Worm (Caenorhabditis elegans): ENCODE measurements around the gene memi-1.
A peak's percentile ranks its signal among the peaks of the same experiment; 100 is the strongest.

Gene memi-1

ce11 chrIV:4723687-4724086 is 36.5 kb downstream of the memi-1 start:
- TF ChIP-seq F49E8.2 (tag; optimal IDR thresholded peaks at IDR 0.05; ENCODE audit: insufficient read depth), result no peak
- TF ChIP-seq athp-1 (tag; optimal IDR thresholded peaks at IDR 0.05), result no peak
- no peak for TF ChIP-seq ceh-40 (GFP tag; IDR thresholded peaks at IDR 0.05)
- TF ChIP-seq ets-4 (GFP tag; optimal IDR thresholded peaks at IDR 0.05), result no peak

ce11 chrIV:4721247-4721646 is 39.0 kb downstream of the memi-1 start:
- peak; percentile 33; the same call in 1 of the 2 replicates for TF ChIP-seq hmg-1.2 (GFP tag; IDR thresholded peaks at IDR 0.05)
- TF ChIP-seq mcd-1 (GFP tag; IDR thresholded peaks at IDR 0.05), result peak; percentile 52

- TF ChIP-seq madf-3 (GFP tag; IDR thresholded peaks at IDR 0.05), result peak; percentile 90
- peak in 1 of 2 experiments; percentile 28 for TF ChIP-seq let-607 (tag; optimal IDR thresholded peaks at IDR 0.05)
- peak; percentile 98 for TF ChIP-seq K11D2.4 (GFP tag; IDR thresholded peaks at IDR 0.05)
- TF ChIP-seq madf-6 (GFP tag; IDR thresholded peaks at IDR 0.05), result peak; percentile 44
- peak; percentile 89 for TF ChIP-seq rcor-1 (GFP tag; IDR thresholded peaks at IDR 0.05)
- TF ChIP-seq egrh-3 (GFP tag; IDR thresholded peaks at IDR 0.05), result peak; percentile 63
- TF ChIP-seq egl-44 (GFP tag; IDR thresholded peaks at IDR 0.05), result peak; percentile 88
- peak; percentile 80 for TF ChIP-seq attf-3 (GFP tag; conservative IDR thresholded peaks at IDR 0.05)
- TF ChIP-seq lsl-1 (GFP tag; optimal IDR thresholded peaks at IDR 0.05), result peak; percentile 12
- TF ChIP-seq ekl-4 (GFP tag; IDR thresholded peaks at IDR 0.05), result peak; percentile 89
- TF ChIP-seq aptf-3 (GFP tag; IDR thresholded peaks at IDR 0.05), result 0 out of 2 replicates have a peak, but pooled peaks have one; percentile 17
- peak; percentile 95 for TF ChIP-seq bed-1 (GFP tag; IDR thresholded peaks at IDR 0.05)
- TF ChIP-seq let-526 (GFP tag; IDR thresholded peaks at IDR 0.05), result peak; percentile 89
- TF ChIP-seq D2030.7 (GFP tag; IDR thresholded peaks at IDR 0.05), result peak; percentile 80
- TF ChIP-seq hsf-1 (GFP tag; IDR thresholded peaks at IDR 0.05), result peak; percentile 78
- TF ChIP-seq Y53G8AR.9 (GFP tag; conservative IDR thresholded peaks at IDR 0.05), result peak; percentile 94
- peak; percentile 70; the same call in 1 of the 2 replicates for TF ChIP-seq lin-26 (GFP tag; IDR thresholded peaks at IDR 0.05)
- TF ChIP-seq aptf-2 (GFP tag; conservative IDR thresholded peaks at IDR 0.05), result peak; percentile 86
- peak; percentile 88 for TF ChIP-seq ceh-100 (GFP tag; IDR thresholded peaks at IDR 0.05)
- peak; percentile 79 for TF ChIP-seq Y67H2A.10 (GFP tag; conservative IDR thresholded peaks at IDR 0.05)
- TF ChIP-seq dox-1 (GFP tag; IDR thresholded peaks at IDR 0.05), result peak; percentile 98
- peak; percentile 93 for TF ChIP-seq pbrm-1 (GFP tag; IDR thresholded peaks at IDR 0.05)
- TF ChIP-seq bed-2 (GFP tag; IDR thresholded peaks at IDR 0.05), result peak; percentile 93
- peak; percentile 93; the same call in 1 of the 2 replicates for TF ChIP-seq F37B4.10 (GFP tag; IDR thresholded peaks at IDR 0.05)
- peak; percentile 99 for TF ChIP-seq mcd-1 (GFP tag; IDR thresholded peaks at IDR 0.05)
- TF ChIP-seq lin-54 (GFP tag; optimal IDR thresholded peaks at IDR 0.05), result peak; percentile 67
- peak; percentile 78; the same call in 1 of the 2 replicates for TF ChIP-seq sea-2 (GFP tag; IDR thresholded peaks at IDR 0.05)
- TF ChIP-seq C06A6.2 (GFP tag; conservative IDR thresholded peaks at IDR 0.05), result peak; percentile 91
- TF ChIP-seq nfyb-1 (GFP tag; IDR thresholded peaks at IDR 0.05), result peak; percentile 98
- TF ChIP-seq lir-1 (GFP tag; conservative IDR thresholded peaks at IDR 0.05), result peak; percentile 70
- peak; percentile 90 for TF ChIP-seq ceh-91 (GFP tag; IDR thresholded peaks at IDR 0.05)
- peak; percentile 50 for TF ChIP-seq attf-5 (GFP tag; optimal IDR thresholded peaks at IDR 0.05)
- 0 out of 2 replicates have a peak, but pooled peaks have one; percentile 78 for TF ChIP-seq nhr-120 (GFP tag; IDR thresholded peaks at IDR 0.05)
- TF ChIP-seq egl-18 (GFP tag; IDR thresholded peaks at IDR 0.05), result 0 out of 2 replicates have a peak, but pooled peaks have one; percentile 81
- peak; percentile 86 for TF ChIP-seq ztf-28 (GFP tag; IDR thresholded peaks at IDR 0.05)
- peak; percentile 83 for TF ChIP-seq F33H1.4 (GFP tag; IDR thresholded peaks at IDR 0.05)
- peak; percentile 66; the same call in 1 of the 2 replicates for TF ChIP-seq hmg-20 (GFP tag; IDR thresholded peaks at IDR 0.05)
- peak; percentile 80 for TF ChIP-seq C17E4.6 (GFP tag; IDR thresholded peaks at IDR 0.05)
- peak; percentile 91 for TF ChIP-seq cebp-1 (GFP tag; IDR thresholded peaks at IDR 0.05)
- peak; percentile 53 for TF ChIP-seq cebp-1 (tag; optimal IDR thresholded peaks at IDR 0.05)
These were observed 39.7 kb downstream of the memi-1 start for ce11 chrIV:4720522-4720921.

Measured in whole organism, young adult.